Worm (Caenorhabditis elegans) whole organism, L4 larva: ENCODE measurements around the gene Y102E9.5.

Experiments used
- D1046.2 ChIP-seq: fragments of 200-800 bp; sonication (Bioruptor generic); IDR thresholded peaks from 2 replicates; pipeline ENCODE4 v1.3.6; 2022; ENCODE audit warnings: missing genetic modification characterization, missing compliant biosample characterization
- F49E8.2 ChIP-seq: sonication (generic microtip); optimal IDR thresholded peaks from 2 replicates; lab custom pipeline; 2016; ENCODE audit warnings: missing compliant biosample characterization, mild to moderate bottlenecking, missing genetic modification characterization, borderline replicate concordance
- R02D3.7 ChIP-seq: fragments of 150-350 bp; sonication (generic microtip); optimal IDR thresholded peaks from 3 replicates; lab custom pipeline; 2014; ENCODE audit warnings: missing biosample characterization, missing genetic modification characterization
- T20F7.1 ChIP-seq: fragments of 200-800 bp; sonication (Bioruptor generic); optimal IDR thresholded peaks from 2 replicates; lab custom pipeline; 2018; ENCODE audit warnings: mild to moderate bottlenecking, missing genetic modification characterization, missing compliant biosample characterization
- Y48G9A.11 ChIP-seq: fragments of 200-800 bp; sonication (Bioruptor generic); IDR thresholded peaks from 2 replicates; pipeline ENCODE4 v1.3.6; 2022; ENCODE audit warnings: missing genetic modification reagents, missing genetic modification characterization, missing compliant biosample characterization
- Y75B8A.6 ChIP-seq: fragments of 200-800 bp; sonication (Bioruptor generic); IDR thresholded peaks from 2 replicates; pipeline ENCODE4 v1.3.6; 2022; ENCODE audit warnings: missing genetic modification reagents, missing genetic modification characterization, missing compliant biosample characterization
- ZK337.2 ChIP-seq: fragments of 200-800 bp; sonication (Bioruptor generic); IDR thresholded peaks from 2 replicates; pipeline ENCODE4 v1.3.6; 2022; ENCODE audit warnings: missing genetic modification reagents, missing genetic modification characterization, missing compliant biosample characterization
- ZK546.5 ChIP-seq, 2 experiments: sonication (generic microtip); optimal IDR thresholded peaks; 2 replicates each; lab custom pipeline; 2017; ENCODE audit warnings: missing biosample characterization in 2 of 2, missing genetic modification characterization in 2 of 2
- ceh-20 ChIP-seq: fragments of 200-800 bp; sonication (Bioruptor generic); IDR thresholded peaks from 2 replicates; pipeline ENCODE4 v1.3.6; 2022; ENCODE audit warnings: missing genetic modification reagents, missing genetic modification characterization, missing compliant biosample characterization
- ceh-32 ChIP-seq: sonication (generic microtip); optimal IDR thresholded peaks from 2 replicates; lab custom pipeline; 2016; ENCODE audit warnings: mild to moderate bottlenecking, missing genetic modification characterization, missing compliant biosample characterization; ENCODE audit not compliant: poor library complexity
- ceh-62 ChIP-seq: sonication (generic microtip); optimal IDR thresholded peaks from 2 replicates; lab custom pipeline; 2017; ENCODE audit warnings: missing biosample characterization, missing genetic modification characterization
- ceh-82 ChIP-seq: sonication (generic microtip); optimal IDR thresholded peaks from 2 replicates; lab custom pipeline; 2017; ENCODE audit warnings: missing biosample characterization, missing genetic modification characterization
- daf-12 ChIP-seq: fragments of 150-350 bp; optimal IDR thresholded peaks from 2 replicates; lab custom pipeline; 2014; ENCODE audit warnings: missing biosample characterization, missing genetic modification reagents, missing genetic modification characterization
- daf-16 ChIP-seq, 3 experiments: sonication (generic microtip); optimal IDR thresholded peaks; 2 replicates each; lab custom pipeline; 2016 to 2017; ENCODE audit warnings: missing genetic modification characterization in 3 of 3, missing genetic modification reagents in 3 of 3, mild to moderate bottlenecking in 2 of 3, missing compliant biosample characterization in 2 of 3, missing biosample characterization in 1 of 3, moderate library complexity in 1 of 3
- daf-8 ChIP-seq: fragments of 200-800 bp; sonication (Bioruptor generic); IDR thresholded peaks from 2 replicates; pipeline ENCODE4 v1.3.6; 2022; ENCODE audit warnings: missing genetic modification characterization, missing compliant biosample characterization
- dmd-8 ChIP-seq: fragments of 200-800 bp; sonication (Bioruptor generic); IDR thresholded peaks from 2 replicates; pipeline ENCODE4 v1.3.6; 2022; ENCODE audit warnings: missing genetic modification characterization, missing compliant biosample characterization
- dpl-1 ChIP-seq: fragments of 150-350 bp; optimal IDR thresholded peaks from 2 replicates; lab custom pipeline; 2014; ENCODE audit warnings: missing biosample characterization, missing genetic modification reagents, missing genetic modification characterization
- egl-27 ChIP-seq: sonication (generic microtip); optimal IDR thresholded peaks from 3 replicates; lab custom pipeline; 2017; ENCODE audit warnings: missing biosample characterization, missing genetic modification reagents, missing genetic modification characterization
- fkh-10 ChIP-seq: fragments of 150-350 bp; optimal IDR thresholded peaks from 2 replicates; lab custom pipeline; 2014; ENCODE audit warnings: missing biosample characterization, missing genetic modification reagents, missing genetic modification characterization
- gei-8 ChIP-seq: fragments of 200-800 bp; sonication (Bioruptor generic); optimal IDR thresholded peaks from 2 replicates; lab custom pipeline; 2018; ENCODE audit warnings: mild to moderate bottlenecking, missing genetic modification characterization, missing compliant biosample characterization
- hif-1 ChIP-seq, 2 experiments: sonication (generic microtip); optimal IDR thresholded peaks; 2 replicates each; lab custom pipeline; 2016 to 2017; ENCODE audit warnings: missing compliant biosample characterization in 2 of 2, missing genetic modification characterization in 2 of 2, missing genetic modification reagents in 2 of 2, missing genotype in 2 of 2, mild to moderate bottlenecking in 1 of 2
- hlh-11 ChIP-seq: fragments of 200-800 bp; sonication (Bioruptor generic); optimal IDR thresholded peaks from 2 replicates; lab custom pipeline; 2018; ENCODE audit warnings: mild to moderate bottlenecking, missing genetic modification characterization, missing compliant biosample characterization
- hmg-1.1 ChIP-seq: fragments of 200-800 bp; sonication (Bioruptor generic); IDR thresholded peaks from 2 replicates; pipeline ENCODE4 v1.3.6; 2022; ENCODE audit warnings: missing genetic modification reagents, missing genetic modification characterization, missing compliant biosample characterization
- jun-1 ChIP-seq: fragments of 150-350 bp; optimal IDR thresholded peaks from 2 replicates; lab custom pipeline; 2014; ENCODE audit warnings: missing biosample characterization, missing genetic modification reagents, missing genetic modification characterization
- lin-1 ChIP-seq: fragments of 200-800 bp; sonication (Bioruptor generic); IDR thresholded peaks from 2 replicates; pipeline ENCODE4 v1.3.6; 2022; ENCODE audit warnings: missing genetic modification reagents, missing genetic modification characterization, missing compliant biosample characterization
- lin-15B ChIP-seq: fragments of 150-350 bp; sonication (generic microtip); optimal IDR thresholded peaks from 3 replicates; lab custom pipeline; 2014; ENCODE audit warnings: missing biosample characterization, missing genetic modification characterization
- lin-39 ChIP-seq: fragments of 150-350 bp; optimal IDR thresholded peaks from 2 replicates; lab custom pipeline; 2014; ENCODE audit warnings: missing biosample characterization, missing genetic modification reagents, missing genetic modification characterization
- lir-3 ChIP-seq: sonication (generic microtip); optimal IDR thresholded peaks from 2 replicates; lab custom pipeline; 2016; ENCODE audit warnings: mild to moderate bottlenecking, missing genetic modification characterization, missing compliant biosample characterization
- mdt-29 ChIP-seq: fragments of 200-800 bp; sonication (Bioruptor generic); IDR thresholded peaks from 2 replicates; pipeline ENCODE4 v1.3.6; 2022; ENCODE audit warnings: missing genetic modification reagents, missing genetic modification characterization, missing compliant biosample characterization
- mep-1 ChIP-seq: fragments of 150-350 bp; sonication (generic microtip); optimal IDR thresholded peaks from 3 replicates; lab custom pipeline; 2014; ENCODE audit warnings: missing biosample characterization, missing genetic modification characterization
- mes-2 ChIP-seq: sonication (generic microtip); optimal IDR thresholded peaks from 2 replicates; lab custom pipeline; 2016; ENCODE audit warnings: missing genotype, mild to moderate bottlenecking, missing genetic modification characterization, missing compliant biosample characterization; ENCODE audit not compliant: poor library complexity, severe bottlenecking
- nhr-10 ChIP-seq: fragments of 150-350 bp; optimal IDR thresholded peaks from 2 replicates; lab custom pipeline; 2014; ENCODE audit warnings: missing biosample characterization, missing genetic modification characterization
- nhr-11 ChIP-seq: fragments of 150-350 bp; optimal IDR thresholded peaks from 2 replicates; lab custom pipeline; 2014; ENCODE audit warnings: missing biosample characterization, missing genetic modification characterization
- nhr-25 ChIP-seq: sonication (generic microtip); optimal IDR thresholded peaks from 2 replicates; lab custom pipeline; 2017; ENCODE audit warnings: missing genetic modification characterization, mild to moderate bottlenecking, missing compliant biosample characterization, antibody characterized with exemption, moderate library complexity, borderline replicate concordance; ENCODE audit not compliant: insufficient read depth
- php-3 ChIP-seq: fragments of 200-800 bp; sonication (Bioruptor generic); IDR thresholded peaks from 2 replicates; pipeline ENCODE4 v1.3.6; 2022; ENCODE audit warnings: missing genetic modification reagents, missing genetic modification characterization, missing compliant biosample characterization
- skn-1 ChIP-seq: fragments of 150-350 bp; optimal IDR thresholded peaks from 2 replicates; lab custom pipeline; 2014; ENCODE audit warnings: missing biosample characterization, missing genetic modification characterization
- snpc-4 ChIP-seq: fragments of 150-350 bp; optimal IDR thresholded peaks from 2 replicates; lab custom pipeline; 2014; ENCODE audit warnings: missing biosample characterization, missing genetic modification characterization
- spr-1 ChIP-seq: sonication (generic microtip); optimal IDR thresholded peaks from 2 replicates; lab custom pipeline; 2016; ENCODE audit warnings: mild to moderate bottlenecking, missing genetic modification characterization, missing compliant biosample characterization
- unc-130 ChIP-seq: sonication (generic microtip); optimal IDR thresholded peaks from 2 replicates; lab custom pipeline; 2016; ENCODE audit warnings: missing genetic modification reagents, missing genetic modification characterization, missing compliant biosample characterization
- unc-62 ChIP-seq, 3 experiments: fragments of 150-350 bp in 1 of 3; sonication (generic microtip); optimal IDR thresholded peaks in 2 of 3; peaks in 1 of 3; 1 replicate in 1 of 3; 2 replicates in 2 of 3; lab custom pipeline; 2014 to 2017; ENCODE audit warnings: missing biosample characterization in 3 of 3, missing genetic modification characterization in 3 of 3, missing genetic modification reagents in 3 of 3, missing genotype in 1 of 3
- vab-7 ChIP-seq: fragments of 200-800 bp; sonication (Bioruptor generic); IDR thresholded peaks from 2 replicates; pipeline ENCODE4 v1.3.6; 2022; ENCODE audit warnings: missing genetic modification reagents, missing genetic modification characterization, missing compliant biosample characterization
- zag-1 ChIP-seq: fragments of 150-350 bp; optimal IDR thresholded peaks from 2 replicates; lab custom pipeline; 2014; ENCODE audit warnings: missing biosample characterization, missing genetic modification characterization
- zip-2 ChIP-seq: fragments of 150-350 bp; optimal IDR thresholded peaks from 2 replicates; lab custom pipeline; 2014; ENCODE audit warnings: missing biosample characterization, missing genetic modification characterization

Y102E9.5 gene

DNA sequence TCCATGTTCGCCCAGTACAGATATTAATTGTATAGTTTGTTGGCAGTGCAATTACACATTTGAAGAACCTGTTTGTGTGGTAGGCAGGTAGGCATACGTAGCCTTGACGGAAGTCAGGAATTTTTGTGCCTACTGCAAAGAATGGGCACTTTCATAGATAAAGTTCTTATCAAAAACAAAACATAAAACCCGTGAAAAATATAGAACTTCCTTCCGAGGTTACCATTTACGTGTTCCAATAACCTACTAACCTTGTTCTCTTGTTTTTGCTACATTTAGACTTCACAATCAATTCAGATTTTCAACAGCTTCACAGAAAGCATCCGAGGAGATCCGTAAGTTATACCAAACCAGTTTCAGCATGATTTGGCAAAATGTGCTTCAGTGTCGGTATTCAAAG, 16.8 kb downstream of the Y102E9.5 start, which contains the start of gene F37A4.4:
Gene F37A4.4, plus strand, starts transcription at position 301 of the 400 bp plus-strand sequence.
- no peak for TF ChIP-seq mdt-29 (GFP tag; lab: Robert Waterston, UW)

DNA sequence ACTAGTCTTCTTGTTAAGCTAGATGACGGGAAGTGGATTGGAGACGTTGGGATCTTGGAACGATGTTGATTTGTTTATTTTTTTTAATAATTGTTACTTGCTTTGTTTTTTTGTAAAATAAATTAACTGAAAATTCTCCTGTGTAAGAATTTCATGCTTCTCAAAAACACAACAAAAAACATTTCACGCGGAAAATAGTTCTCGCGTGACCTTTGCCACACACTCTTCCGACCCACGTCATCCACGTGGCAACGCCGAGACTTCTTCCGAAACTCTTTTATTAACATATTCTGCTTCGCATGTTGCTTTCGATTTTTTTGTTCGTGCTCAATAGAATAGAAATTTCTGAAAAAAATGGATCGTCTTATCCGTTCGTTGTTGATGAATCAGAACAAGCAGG, 18.5 kb downstream of the Y102E9.5 start, which contains the start of gene F37A4.5:
Gene F37A4.5, plus strand, starts transcription at position 301 of the 400 bp plus-strand sequence.
- peak; percentile 31 for TF ChIP-seq F49E8.2
- no peak for TF ChIP-seq Y75B8A.6 (GFP tag; lab: Robert Waterston, UW)
- TF ChIP-seq, all 104 proteins: peak for 1

DNA sequence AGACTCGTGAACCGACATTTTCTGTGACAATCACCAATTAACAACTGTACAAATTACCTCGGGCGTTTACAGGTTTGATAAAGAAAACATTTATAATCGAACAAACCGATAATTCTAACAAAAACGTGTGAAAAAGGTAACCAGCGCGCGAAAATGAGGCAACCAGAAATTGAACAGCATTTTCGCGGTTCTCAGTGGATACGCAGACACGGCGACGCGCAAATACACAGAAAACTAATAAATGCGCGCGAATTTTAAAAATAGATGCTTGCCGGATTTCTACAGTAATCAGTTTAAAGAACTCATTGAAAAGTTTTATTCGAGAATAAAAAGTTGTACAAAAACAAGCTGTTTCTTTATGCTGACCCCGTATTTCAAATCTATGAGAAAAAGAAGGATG, 20.1 kb downstream of the Y102E9.5 start, which contains the start of gene isw-1:
Gene isw-1, minus strand, starts transcription at position 118 of the 400 bp plus-strand sequence.
- TF ChIP-seq hmg-1.1 (GFP tag; lab: Robert Waterston, UW) (no peak), egl-27 (tag; lab: Kevin White, UChicago) (no peak), ceh-32 (tag; lab: Kevin White, UChicago) (no peak), Y48G9A.11 (GFP tag; lab: Robert Waterston, UW) (peak; percentile 64), lir-3 (tag; lab: Kevin White, UChicago) (no peak), vab-7 (GFP tag; lab: Robert Waterston, UW) (peak; percentile 46; the same call in 1 of the 2 replicates), snpc-4 (tag; lab: Kevin White, UChicago) (no peak), dpl-1 (peak; percentile 94), daf-12 (tag; lab: Kevin White, UChicago) (no peak), ceh-62 (no peak), dmd-8 (GFP tag; lab: Robert Waterston, UW) (no peak), zag-1 (tag; lab: Kevin White, UChicago) (no peak), lin-15B (tag; lab: Kevin White, UChicago) (no peak), R02D3.7 (tag; lab: Kevin White, UChicago) (no peak), unc-130 (GFP tag; lab: Kevin White, UChicago) (peak; percentile 60), hlh-11 (peak; percentile 7), D1046.2 (no peak), daf-16 (GFP tag; optimal IDR thresholded peaks at IDR 0.05; lab: Kevin White, UChicago) (no peak), daf-16 (tag; optimal IDR thresholded peaks at IDR 0.05; lab: Kevin White, UChicago) (no peak), nhr-25 (no peak), skn-1 (tag; lab: Kevin White, UChicago) (no peak), T20F7.1 (GFP tag; lab: Kevin White, UChicago) (no peak), mes-2 (tag; lab: Kevin White, UChicago) (peak; percentile 66), fkh-10 (GFP tag; lab: Kevin White, UChicago) (no peak), Y75B8A.6 (GFP tag; lab: Robert Waterston, UW) (no peak), mep-1 (no peak), zip-2 (tag; lab: Kevin White, UChicago) (no peak), jun-1 (no peak), unc-62 (GFP tag; optimal IDR thresholded peaks at IDR 0.05 in 1 of 2; lab: Kevin White, UChicago) (no peak), unc-62 (tag; optimal IDR thresholded peaks at IDR 0.05; lab: Kevin White, UChicago) (no peak)

DNA sequence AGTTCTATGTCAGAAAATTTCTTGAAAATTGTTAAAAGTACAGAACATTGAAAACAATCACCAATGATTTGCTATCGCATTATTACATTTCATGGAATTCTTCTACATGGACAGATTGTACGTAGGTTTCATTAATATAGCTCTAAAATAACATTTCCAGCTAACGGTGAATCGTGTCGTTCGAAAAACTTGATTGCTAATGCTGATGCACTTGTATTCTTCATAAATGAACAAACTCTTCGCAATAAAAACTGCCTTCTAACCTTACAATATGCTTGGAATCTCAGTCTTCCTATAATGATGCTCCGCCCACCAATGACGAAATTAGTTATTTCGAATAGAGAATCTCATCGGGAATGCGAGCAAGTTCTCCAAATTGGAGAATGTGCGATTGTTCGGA, 24.6 kb downstream of the Y102E9.5 start, which contains the start of gene F37A4.6:
Gene F37A4.6, plus strand, starts transcription at position 301 of the 400 bp plus-strand sequence.
- TF ChIP-seq unc-62 (GFP tag; optimal IDR thresholded peaks at IDR 0.05 in 1 of 2; lab: Kevin White, UChicago) (no peak), unc-62 (tag; optimal IDR thresholded peaks at IDR 0.05; lab: Kevin White, UChicago) (no peak), ceh-82 (no peak)

DNA sequence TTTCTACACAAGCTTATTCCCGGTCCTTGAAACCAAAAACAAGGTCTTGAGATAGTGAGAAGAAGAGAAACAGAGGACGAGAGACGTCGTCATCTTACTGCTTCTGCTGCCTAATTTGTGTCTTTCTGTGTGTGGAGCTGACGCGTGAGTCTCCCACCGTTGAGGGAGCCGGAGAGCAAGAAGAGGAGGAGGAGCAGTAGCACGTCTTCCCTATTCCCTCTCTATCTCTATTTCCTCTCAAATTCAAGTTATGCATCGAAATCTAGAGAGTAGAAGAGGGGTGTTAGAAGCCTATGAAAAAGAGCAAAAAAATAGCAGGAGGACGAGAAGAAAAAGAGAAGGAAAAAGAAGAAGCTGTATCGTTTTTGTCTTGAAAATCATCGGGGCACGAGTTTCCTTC, 34.9 kb downstream of the Y102E9.5 start:
- TF ChIP-seq jun-1 (no peak), php-3 (no peak), unc-130 (GFP tag; lab: Kevin White, UChicago) (no peak), Y75B8A.6 (GFP tag; lab: Robert Waterston, UW) (no peak), ceh-20 (GFP tag; lab: Robert Waterston, UW) (no peak), lin-15B (tag; lab: Kevin White, UChicago) (no peak), gei-8 (GFP tag; lab: Kevin White, UChicago) (no peak), ZK337.2 (GFP tag; lab: Robert Waterston, UW) (no peak), lin-39 (no peak), dmd-8 (GFP tag; lab: Robert Waterston, UW) (no peak), hif-1 (tag; optimal IDR thresholded peaks at IDR 0.05; lab: Kevin White, UChicago) (no peak), lin-1 (no peak), nhr-10 (no peak), nhr-11 (tag; lab: Kevin White, UChicago) (peak; percentile 33), spr-1 (no peak), ZK546.5 (tag; optimal IDR thresholded peaks at IDR 0.05; lab: Kevin White, UChicago) (no peak), daf-8 (GFP tag; lab: Robert Waterston, UW) (no peak)
